Fruit fly (Drosophila melanogaster) whole organism, pupa: Measurements from ENCODE around the gene CG13029.

ENCODE experiments used
- CG10348 ChIP-seq: fragments of 200-800 bp; sonication (Bioruptor generic); IDR thresholded peaks from 2 replicates; pipeline ENCODE4 v1.3.6; 2022; ENCODE audit warnings: missing biosample characterization, missing genetic modification characterization
- CG12605 ChIP-seq: fragments of 200-800 bp; sonication (Bioruptor generic); IDR thresholded peaks from 2 replicates; pipeline ENCODE4 v1.3.6; 2022; ENCODE audit warnings: missing biosample characterization, missing genetic modification characterization
- CG13204 ChIP-seq: fragments of 200-800 bp; sonication (Bioruptor generic); optimal IDR thresholded peaks from 2 replicates; lab custom pipeline; 2018; ENCODE audit warnings: missing biosample characterization, mild to moderate bottlenecking, missing genetic modification characterization, moderate library complexity
- CG14655 ChIP-seq: fragments of 200-800 bp; sonication (Bioruptor generic); optimal IDR thresholded peaks from 3 replicates; lab custom pipeline; 2017; ENCODE audit warnings: mild to moderate bottlenecking, missing biosample characterization, missing genetic modification reagents, missing genetic modification characterization
- CG15710 ChIP-seq: fragments of 200-800 bp; sonication (Bioruptor generic); optimal IDR thresholded peaks from 2 replicates; lab custom pipeline; 2018; ENCODE audit warnings: missing biosample characterization, mild to moderate bottlenecking, missing genetic modification characterization, moderate library complexity
- CG17806 ChIP-seq: fragments of 200-800 bp; sonication (Bioruptor generic); optimal IDR thresholded peaks from 2 replicates; lab custom pipeline; 2018; ENCODE audit warnings: missing biosample characterization, mild to moderate bottlenecking, missing genetic modification characterization, moderate library complexity
- CG32121 ChIP-seq: fragments of 200-800 bp; sonication (Bioruptor generic); IDR thresholded peaks from 2 replicates; pipeline ENCODE4 v1.3.6; 2022; ENCODE audit warnings: missing biosample characterization, missing genetic modification characterization
- CG34367 ChIP-seq: fragments of 200-800 bp; sonication (Bioruptor generic); optimal IDR thresholded peaks from 2 replicates; lab custom pipeline; 2018; ENCODE audit warnings: missing biosample characterization, mild to moderate bottlenecking, missing genetic modification characterization
- CG4496 ChIP-seq: fragments of 200-800 bp; sonication (Bioruptor generic); IDR thresholded peaks from 3 replicates; pipeline ENCODE4 v1.3.6; 2022; ENCODE audit warnings: missing biosample characterization, missing genetic modification characterization
- CG8159 ChIP-seq: fragments of 200-800 bp; sonication (Bioruptor generic); optimal IDR thresholded peaks from 3 replicates; lab custom pipeline; 2018; ENCODE audit warnings: missing biosample characterization, mild to moderate bottlenecking, missing genetic modification characterization, moderate library complexity
- CG8301 ChIP-seq: fragments of 200-800 bp; sonication (Bioruptor generic); optimal IDR thresholded peaks from 2 replicates; lab custom pipeline; 2018; ENCODE audit warnings: missing biosample characterization, mild to moderate bottlenecking, missing genetic modification characterization
- CG9948 ChIP-seq: fragments of 200-800 bp; sonication (Bioruptor generic); optimal IDR thresholded peaks from 2 replicates; lab custom pipeline; 2018; ENCODE audit warnings: missing biosample characterization, mild to moderate bottlenecking, missing genetic modification characterization, moderate library complexity
- D1 ChIP-seq: fragments of 200-800 bp; sonication (Bioruptor generic); optimal IDR thresholded peaks from 2 replicates; lab custom pipeline; 2018; ENCODE audit warnings: missing biosample characterization, mild to moderate bottlenecking, missing genetic modification characterization, moderate library complexity
- EcR ChIP-seq: fragments of 200-800 bp; sonication (Bioruptor generic); optimal IDR thresholded peaks from 3 replicates; lab custom pipeline; 2019; ENCODE audit warnings: missing biosample characterization, missing genetic modification characterization, mild to moderate bottlenecking, moderate library complexity, missing genetic modification reagents
- Ets98B ChIP-seq: fragments of 200-800 bp; sonication (Bioruptor generic); IDR thresholded peaks from 2 replicates; pipeline ENCODE4 v1.3.6; 2022; ENCODE audit warnings: missing biosample characterization, missing genetic modification characterization
- Pif1A ChIP-seq: fragments of 200-800 bp; sonication (Bioruptor generic); optimal IDR thresholded peaks from 3 replicates; lab custom pipeline; 2016; ENCODE audit warnings: missing biosample characterization, missing genetic modification characterization
- Pif1B ChIP-seq: fragments of 200-800 bp; sonication (Bioruptor generic); optimal IDR thresholded peaks from 3 replicates; lab custom pipeline; 2016; ENCODE audit warnings: missing biosample characterization, missing genetic modification characterization
- Snoo ChIP-seq: fragments of 200-800 bp; sonication (Bioruptor generic); optimal IDR thresholded peaks from 3 replicates; lab custom pipeline; 2017; ENCODE audit warnings: missing biosample characterization, mild to moderate bottlenecking, missing genetic modification characterization, inconsistent platforms
- fd96Ca ChIP-seq: fragments of 200-800 bp; sonication (Bioruptor generic); IDR thresholded peaks from 3 replicates; pipeline ENCODE4 v1.3.6; 2022; ENCODE audit warnings: missing biosample characterization, missing genetic modification characterization
- gl ChIP-seq: fragments of 200-800 bp; sonication (Bioruptor generic); optimal IDR thresholded peaks from 2 replicates; lab custom pipeline; 2018; ENCODE audit warnings: missing biosample characterization, mild to moderate bottlenecking, missing genetic modification characterization
- rn ChIP-seq: fragments of 200-800 bp; sonication (Bioruptor generic); IDR thresholded peaks from 2 replicates; pipeline ENCODE4 v1.3.6; 2022; ENCODE audit warnings: missing biosample characterization, missing genetic modification characterization

CG13029 gene

DNA sequence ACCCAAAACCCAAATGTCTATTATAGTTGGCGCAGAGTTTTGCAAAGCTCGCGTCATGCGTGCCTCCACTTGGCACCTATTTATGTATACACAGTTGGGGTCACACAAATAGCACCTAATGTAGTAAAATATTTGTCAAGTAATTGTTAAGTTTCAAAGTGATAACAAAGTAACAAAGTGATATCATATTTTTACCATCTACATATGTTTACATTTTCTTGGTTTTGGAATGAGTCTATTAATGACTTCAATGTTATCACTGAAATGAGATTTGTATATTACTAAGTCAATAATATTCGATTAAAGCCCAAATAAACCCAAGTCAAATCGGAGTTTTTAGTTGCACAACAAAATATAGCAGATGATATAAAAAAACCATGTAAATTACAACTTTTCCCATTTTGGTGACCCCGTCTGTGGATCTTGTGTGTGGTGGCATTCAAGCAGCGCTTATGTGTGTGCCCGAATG, 12.1 kb downstream of the CG13029 start:
- TF ChIP-seq Snoo (tag; lab: Kevin White, UChicago) = peak; percentile 21
- TF ChIP-seq CG34367 = peak; percentile 50
- TF ChIP-seq Pif1A (GFP tag; lab: Kevin White, UChicago) = peak; percentile 74
- TF ChIP-seq EcR (GFP tag; lab: Kevin White, UChicago) = no peak
- TF ChIP-seq CG8159 (tag; lab: Kevin White, UChicago) = peak; percentile 57
- TF ChIP-seq CG17806 (tag; lab: Kevin White, UChicago) = peak; percentile 36
- TF ChIP-seq CG10348 (GFP tag; lab: Robert Waterston, UW) = no peak
- no peak for TF ChIP-seq CG13204 (GFP tag; lab: Kevin White, UChicago)
- peak; percentile 74 for TF ChIP-seq D1 (tag; lab: Kevin White, UChicago)
- TF ChIP-seq Pif1B (GFP tag; lab: Kevin White, UChicago) = peak; percentile 70
- TF ChIP-seq CG12605 (GFP tag; lab: Robert Waterston, UW) = peak; percentile 57
- peak; percentile 85 for TF ChIP-seq CG9948 (tag; lab: Kevin White, UChicago)
- no peak for TF ChIP-seq fd96Ca (GFP tag; lab: Robert Waterston, UW)
- TF ChIP-seq CG8301 = peak; percentile 95
- no peak for TF ChIP-seq rn (GFP tag; lab: Robert Waterston, UW)
- peak; percentile 45; the same call in 1 of the 3 replicates for TF ChIP-seq CG4496 (GFP tag; lab: Robert Waterston, UW)
- peak; percentile 88 for TF ChIP-seq CG14655 (GFP tag; lab: Kevin White, UChicago)
- peak; percentile 30; the same call in 1 of the 2 replicates for TF ChIP-seq Ets98B (GFP tag; lab: Robert Waterston, UW)
- TF ChIP-seq gl (tag; lab: Kevin White, UChicago) = peak; percentile 60
- peak; percentile 70 for TF ChIP-seq CG32121
- TF ChIP-seq CG15710 (tag; lab: Kevin White, UChicago) = peak; percentile 50
- TF ChIP-seq, all 21 proteins: peak for 16

DNA sequence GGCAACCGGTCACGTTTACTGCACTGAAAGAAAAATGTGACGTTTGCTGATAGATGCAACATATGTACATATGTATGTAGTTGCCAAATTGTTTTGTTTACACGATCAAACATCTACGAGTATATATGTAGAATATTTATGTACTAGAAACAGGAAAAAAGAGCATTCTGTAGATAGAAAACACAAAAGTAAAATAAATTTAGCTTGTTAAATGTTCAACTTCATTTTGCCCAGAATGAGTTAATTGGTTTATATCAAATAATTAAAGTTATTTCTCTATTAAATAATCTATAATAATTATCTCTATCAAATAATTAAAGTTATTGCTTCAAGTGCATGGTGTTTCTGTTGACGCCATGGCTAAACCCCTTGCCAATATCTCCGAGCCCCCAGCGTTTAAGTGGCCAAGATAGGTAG, 12.7 kb downstream of the CG13029 start:
- TF ChIP-seq Ets98B (GFP tag; lab: Robert Waterston, UW) (no peak), CG8301 (peak; percentile 87), Pif1B (GFP tag; lab: Kevin White, UChicago) (peak; percentile 28), CG12605 (GFP tag; lab: Robert Waterston, UW) (peak; percentile 12; the same call in 1 of the 2 replicates), D1 (tag; lab: Kevin White, UChicago) (peak; percentile 33), CG17806 (tag; lab: Kevin White, UChicago) (peak; percentile 78), gl (tag; lab: Kevin White, UChicago) (no peak), CG13204 (GFP tag; lab: Kevin White, UChicago) (no peak), EcR (GFP tag; lab: Kevin White, UChicago) (no peak), CG34367 (no peak), fd96Ca (GFP tag; lab: Robert Waterston, UW) (0 out of 3 replicates have a peak, but pooled peaks have one; percentile 11), CG14655 (GFP tag; lab: Kevin White, UChicago) (peak; percentile 88), CG32121 (no peak), Snoo (tag; lab: Kevin White, UChicago) (peak; percentile 9), rn (GFP tag; lab: Robert Waterston, UW) (no peak), CG4496 (GFP tag; lab: Robert Waterston, UW) (peak; percentile 7; the same call in 1 of the 3 replicates), CG9948 (tag; lab: Kevin White, UChicago) (peak; percentile 64), CG10348 (GFP tag; lab: Robert Waterston, UW) (no peak), Pif1A (GFP tag; lab: Kevin White, UChicago) (peak; percentile 5), CG15710 (tag; lab: Kevin White, UChicago) (no peak), CG8159 (tag; lab: Kevin White, UChicago) (peak; percentile 73)

DNA sequence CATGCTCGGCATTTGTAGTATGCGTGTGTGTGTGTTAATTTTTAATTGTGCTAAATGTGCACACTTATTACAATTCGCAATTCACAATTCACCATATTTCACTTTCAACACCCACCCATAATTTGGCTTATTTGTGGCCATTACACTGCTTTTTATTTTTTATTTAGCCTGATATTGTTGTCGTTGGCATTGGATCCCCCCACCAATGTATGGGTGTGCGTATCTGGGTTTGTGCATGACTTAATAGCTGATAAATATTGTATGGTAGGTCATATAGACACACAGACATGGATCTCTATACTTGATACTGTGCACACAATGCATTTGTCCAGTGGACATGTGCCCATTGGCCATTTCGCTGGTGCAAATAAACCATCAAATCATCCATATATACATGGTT, 13.3 kb downstream of the CG13029 start:
- TF ChIP-seq CG13204 (GFP tag; lab: Kevin White, UChicago) = no peak
- TF ChIP-seq CG8159 (tag; lab: Kevin White, UChicago) = no peak
- no peak for TF ChIP-seq CG17806 (tag; lab: Kevin White, UChicago)

DNA sequence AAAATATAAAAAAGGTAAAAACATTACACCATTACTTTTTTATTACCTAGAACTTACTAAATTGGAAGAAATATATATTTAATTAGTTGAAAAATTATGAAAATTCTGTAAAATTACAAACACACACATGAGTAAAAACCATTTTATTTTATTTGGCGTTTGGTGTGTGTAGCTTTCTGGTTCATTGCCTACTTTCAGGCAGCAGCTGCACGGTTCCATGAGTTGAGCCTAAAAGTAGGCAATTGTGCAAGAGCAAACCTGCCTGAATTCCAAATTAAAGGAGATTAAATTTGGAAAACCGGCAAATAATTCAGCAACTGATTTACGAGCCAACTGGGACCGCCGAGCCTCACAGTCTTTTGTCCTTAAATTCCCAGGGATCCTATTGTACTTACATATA, 15.1 kb downstream of the CG13029 start:
- TF ChIP-seq CG32121 = 0 out of 2 replicates have a peak, but pooled peaks have one; percentile 19
- TF ChIP-seq fd96Ca (GFP tag; lab: Robert Waterston, UW) = no peak
- no peak for TF ChIP-seq gl (tag; lab: Kevin White, UChicago)
- TF ChIP-seq CG9948 (tag; lab: Kevin White, UChicago) = no peak
- no peak for TF ChIP-seq CG34367
- peak; percentile 68 for TF ChIP-seq D1 (tag; lab: Kevin White, UChicago)
- TF ChIP-seq CG13204 (GFP tag; lab: Kevin White, UChicago) = no peak
- TF ChIP-seq, all 21 proteins: peak for 2

DNA sequence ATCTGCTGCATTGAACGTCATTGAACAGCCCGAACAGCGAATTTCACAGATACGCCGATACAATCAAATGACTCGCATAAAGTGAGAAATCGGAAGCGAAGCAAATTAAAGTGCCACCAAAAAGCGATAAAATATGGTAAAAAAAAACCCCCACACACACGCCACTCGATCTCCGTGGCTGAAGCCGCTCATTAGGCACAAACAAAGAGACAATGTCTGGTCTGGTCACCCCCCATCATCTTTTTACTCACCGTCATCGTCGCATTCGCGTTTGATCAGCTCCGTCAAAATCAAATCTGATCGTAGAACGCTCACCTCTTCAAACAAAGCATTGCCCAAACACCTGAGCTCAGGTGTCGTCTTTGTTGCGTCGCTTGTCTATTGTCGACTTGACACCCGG, 15.5 kb downstream of the CG13029 start:
- TF ChIP-seq CG8301 (no peak), Ets98B (GFP tag; lab: Robert Waterston, UW) (no peak), Pif1A (GFP tag; lab: Kevin White, UChicago) (no peak), CG32121 (no peak), CG9948 (tag; lab: Kevin White, UChicago) (no peak)
- TF ChIP-seq, all 21 proteins: peak for 0

DNA sequence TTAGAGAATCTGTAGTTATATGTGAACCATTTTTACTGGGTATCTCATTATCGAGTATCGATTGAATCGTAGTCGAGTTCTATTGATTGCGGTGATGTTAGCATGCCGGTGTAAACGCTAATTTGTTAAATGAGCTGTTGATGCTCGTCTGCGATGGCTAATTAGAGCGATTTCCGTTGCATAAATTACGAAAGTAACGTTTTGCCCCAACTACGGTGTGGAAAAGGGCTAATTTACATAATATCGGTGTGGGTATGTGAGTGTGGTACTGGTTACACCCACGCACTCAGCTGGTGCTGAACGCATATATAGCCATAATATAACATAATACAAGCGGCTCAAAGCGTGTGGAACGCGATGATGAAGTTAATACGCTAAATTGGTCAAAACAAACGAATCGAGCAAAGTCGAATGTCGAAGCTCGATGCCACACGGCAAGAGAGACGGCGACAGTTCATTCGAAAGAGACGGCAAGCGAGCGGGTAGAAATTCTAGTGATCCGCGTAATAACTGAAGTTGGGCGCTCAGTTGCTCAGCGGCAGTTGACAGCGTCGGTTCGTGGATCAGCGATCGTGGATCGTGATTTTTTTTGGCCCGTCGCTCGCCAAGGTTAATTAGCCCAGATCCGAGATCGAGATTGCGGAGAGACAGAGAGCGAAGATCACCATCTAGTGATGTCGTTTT, 16.5 kb downstream of the CG13029 start, which contains the start of gene CG32170:
Gene CG32170, plus strand, starts transcription at position 525 of the 684 bp plus-strand sequence.
- TF ChIP-seq Ets98B (GFP tag; lab: Robert Waterston, UW) (no peak), CG13204 (GFP tag; lab: Kevin White, UChicago) (peak; percentile 29), CG4496 (GFP tag; lab: Robert Waterston, UW) (peak; percentile 53; the same call in 1 of the 3 replicates)
- TF ChIP-seq, all 21 proteins: peak for 2
